Fruit fly (Drosophila melanogaster) whole organism, embryonic: Measurements from ENCODE around the gene Acp36DE.

Experiments used
- CG11456 ChIP-seq: fragments of 200-800 bp; sonication (Bioruptor generic); IDR thresholded peaks from 3 replicates; pipeline ENCODE4 v1.3.6; 2022; ENCODE audit warnings: missing biosample characterization, missing genetic modification characterization
- CG12104 ChIP-seq: fragments of 200-800 bp; sonication (Bioruptor generic); optimal IDR thresholded peaks from 3 replicates; lab custom pipeline; 2016; ENCODE audit warnings: missing biosample characterization, missing genetic modification characterization
- CG6813 ChIP-seq: fragments of 200-800 bp; sonication (Bioruptor generic); optimal IDR thresholded peaks from 2 replicates; lab custom pipeline; 2017; ENCODE audit warnings: missing biosample characterization, missing genetic modification characterization, mild to moderate bottlenecking, moderate library complexity, missing genetic modification reagents
- CG7372 ChIP-seq: fragments of 200-800 bp; sonication (Bioruptor generic); IDR thresholded peaks from 2 replicates; pipeline ENCODE4 v1.3.6; 2022; ENCODE audit warnings: missing biosample characterization, missing genetic modification characterization
- Six4 ChIP-seq: fragments of 200-800 bp; sonication (Bioruptor generic); optimal IDR thresholded peaks from 2 replicates; lab custom pipeline; 2016; ENCODE audit warnings: missing biosample characterization, missing genetic modification characterization
- gce ChIP-seq: fragments of 200-800 bp; sonication (Bioruptor generic); IDR thresholded peaks from 3 replicates; pipeline ENCODE4 v1.3.6; 2022; ENCODE audit warnings: missing biosample characterization, missing genetic modification characterization
- hbn ChIP-seq: fragments of 200-800 bp; sonication (Bioruptor generic); IDR thresholded peaks from 2 replicates; pipeline ENCODE4 v1.3.6; 2022; ENCODE audit warnings: missing biosample characterization, missing genetic modification characterization; ENCODE audit not compliant: partially characterized antibody
- lbe ChIP-seq: fragments of 200-800 bp; sonication (Bioruptor generic); optimal IDR thresholded peaks from 2 replicates; lab custom pipeline; 2016; ENCODE audit warnings: missing biosample characterization, mild to moderate bottlenecking, missing genetic modification characterization
- zfh2 ChIP-seq: fragments of 200-800 bp; sonication (Bioruptor generic); optimal IDR thresholded peaks from 2 replicates; lab custom pipeline; 2016; ENCODE audit warnings: missing biosample characterization, missing genetic modification characterization

DNA sequence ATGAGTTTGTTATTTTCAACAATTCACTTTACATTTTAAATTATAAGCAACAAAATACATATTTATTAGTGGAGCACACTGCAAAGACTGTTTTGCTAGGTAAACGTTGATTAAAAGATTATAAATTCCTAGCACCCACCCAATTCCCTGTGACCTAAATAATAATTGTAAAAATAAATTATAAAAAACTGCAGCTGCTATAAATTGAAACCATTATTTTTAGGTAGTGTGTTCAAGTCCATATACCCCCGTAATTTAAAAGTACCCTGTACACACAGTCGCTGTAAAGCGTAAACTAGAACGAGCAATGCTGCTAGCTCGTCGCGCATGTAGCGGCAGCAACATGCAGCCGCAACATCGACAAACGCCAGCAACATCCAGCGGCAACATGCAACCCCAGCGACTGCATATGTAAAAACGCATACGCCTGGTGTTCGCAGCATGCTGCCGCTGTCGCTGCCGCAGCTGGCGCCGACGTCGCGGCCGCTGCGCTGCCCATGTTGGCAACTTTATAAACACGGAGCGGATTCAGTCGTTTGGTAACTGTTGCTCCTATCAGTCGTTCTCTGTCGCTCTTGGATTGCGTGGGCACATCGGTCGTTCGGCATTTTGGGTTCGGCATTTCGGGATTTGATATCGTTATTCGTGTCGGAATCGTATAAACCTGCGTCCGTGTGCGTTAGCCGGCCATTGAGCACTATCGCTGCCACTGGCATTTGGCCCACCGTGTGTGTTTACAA, 39.1 kb downstream of the Acp36DE start, which contains the start of gene Fas3:
- no peak for TF ChIP-seq CG12104 (GFP tag; lab: Kevin White, UChicago)
- no peak for TF ChIP-seq lbe (GFP tag; lab: Kevin White, UChicago)
- TF ChIP-seq CG6813 (GFP tag; lab: Kevin White, UChicago) = peak; percentile 47
- no peak for TF ChIP-seq zfh2 (GFP tag; lab: Kevin White, UChicago)
- TF ChIP-seq hbn (GFP tag; lab: Robert Waterston, UW) = no peak
- peak; percentile 52; the same call in 1 of the 3 replicates for TF ChIP-seq gce (GFP tag; lab: Robert Waterston, UW)
- no peak for TF ChIP-seq CG11456
- no peak for TF ChIP-seq Six4 (GFP tag; lab: Kevin White, UChicago)
- TF ChIP-seq CG7372 (GFP tag; lab: Robert Waterston, UW) = no peak
